Worm (Caenorhabditis elegans): ENCODE data around the gene trim-21.

Gene trim-21

DNA sequence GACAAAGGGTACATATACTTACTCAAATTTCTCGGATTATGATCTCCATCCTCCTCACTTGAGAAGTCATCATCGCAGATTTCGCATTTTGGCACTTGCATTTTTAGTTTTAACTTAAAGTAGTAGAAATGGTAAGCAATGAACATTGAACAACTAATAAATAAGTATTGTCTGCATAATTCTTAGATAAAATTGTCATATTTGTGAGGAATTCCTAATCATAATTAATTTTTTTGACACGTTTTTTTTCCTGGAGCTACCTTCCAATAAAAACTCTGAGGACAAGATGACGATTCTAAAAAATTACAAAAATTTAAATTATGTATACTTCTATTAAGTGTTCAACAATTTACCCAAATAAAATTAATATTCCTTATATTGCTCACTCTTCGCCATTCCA lies at the start of gene trim-21, which contains the start of gene B0281.1:
trim-21 (minus strand) TSS at position 101 of the 400 bp plus-strand sequence.
B0281.1 (plus strand) TSS at position 321 of the 400 bp plus-strand sequence.
- TF ChIP-seq cog-1 (tag; optimal IDR thresholded peaks at IDR 0.05) (no peak), med-1 (GFP tag; optimal IDR thresholded peaks at IDR 0.05; ENCODE audit: insufficient read depth) (no peak), tab-1 (GFP tag; IDR thresholded peaks at IDR 0.05) (no peak), ztf-23 (GFP tag; IDR thresholded peaks at IDR 0.05) (no peak), ref-1 (GFP tag; conservative IDR thresholded peaks at IDR 0.05) (no peak), ztf-29 (GFP tag; IDR thresholded peaks at IDR 0.05) (no peak), klf-2 (GFP tag; conservative IDR thresholded peaks at IDR 0.05) (no peak), T22C8.4 (GFP tag; IDR thresholded peaks at IDR 0.05) (no peak), flt-1 (GFP tag; IDR thresholded peaks at IDR 0.05) (no peak)

DNA sequence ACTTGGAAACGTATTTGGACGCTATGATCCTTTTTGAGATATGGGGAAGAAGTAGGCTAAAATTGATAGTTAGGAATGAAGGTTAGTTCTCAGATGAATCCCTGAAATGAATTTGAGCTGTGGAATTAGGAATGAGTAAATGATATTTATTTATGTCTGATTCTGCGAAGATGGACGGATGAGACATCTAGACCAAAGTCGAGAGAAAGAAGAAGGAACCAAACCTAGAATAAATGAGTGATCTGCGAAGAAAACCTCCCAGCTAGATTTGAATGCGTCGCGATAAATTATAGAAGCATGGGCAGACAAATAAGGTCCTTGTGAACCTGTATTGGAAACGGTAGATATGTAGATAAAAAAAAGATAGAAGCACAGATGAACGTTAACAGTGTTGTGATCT lies 47.3 kb upstream of the trim-21 start, which contains the start of gene F43C11.16:
F43C11.16 (minus strand) TSS at position 101 of the 400 bp plus-strand sequence.
- TF ChIP-seq flt-1 (GFP tag; IDR thresholded peaks at IDR 0.05) (no peak), ztf-23 (GFP tag; IDR thresholded peaks at IDR 0.05) (no peak), T22C8.4 (GFP tag; IDR thresholded peaks at IDR 0.05) (no peak), cog-1 (tag; optimal IDR thresholded peaks at IDR 0.05) (no peak), tab-1 (GFP tag; IDR thresholded peaks at IDR 0.05) (no peak), klf-2 (GFP tag; conservative IDR thresholded peaks at IDR 0.05) (no peak), ref-1 (GFP tag; conservative IDR thresholded peaks at IDR 0.05) (no peak), ztf-29 (GFP tag; IDR thresholded peaks at IDR 0.05) (no peak), med-1 (GFP tag; optimal IDR thresholded peaks at IDR 0.05; ENCODE audit: insufficient read depth) (no peak)

DNA sequence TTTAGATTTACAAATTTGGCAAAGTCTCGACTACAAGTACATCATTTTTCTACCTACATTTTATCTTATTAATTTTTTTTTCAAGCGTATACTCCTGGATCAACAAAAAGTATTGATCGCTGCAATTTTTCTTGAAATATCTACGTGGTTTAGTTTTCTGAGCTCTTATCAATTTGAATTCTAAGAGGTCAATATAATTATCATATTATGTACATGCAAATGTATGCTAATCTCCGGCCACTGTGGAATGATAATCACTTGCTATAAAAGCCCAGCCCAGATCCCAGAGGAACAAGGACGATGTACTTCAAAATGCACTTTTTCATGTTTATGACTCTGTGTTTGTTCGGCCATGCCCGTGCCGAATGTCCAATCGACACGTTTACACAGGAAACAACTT lies 44.1 kb upstream of the trim-21 start, which contains the start of gene F43C11.1:
F43C11.1 (plus strand) TSS at position 301 of the 400 bp plus-strand sequence.
- TF ChIP-seq tab-1 (GFP tag; IDR thresholded peaks at IDR 0.05) (no peak), flt-1 (GFP tag; IDR thresholded peaks at IDR 0.05) (no peak), cog-1 (tag; optimal IDR thresholded peaks at IDR 0.05) (no peak), ztf-23 (GFP tag; IDR thresholded peaks at IDR 0.05) (no peak), T22C8.4 (GFP tag; IDR thresholded peaks at IDR 0.05) (no peak), klf-2 (GFP tag; conservative IDR thresholded peaks at IDR 0.05) (no peak), med-1 (GFP tag; optimal IDR thresholded peaks at IDR 0.05; ENCODE audit: insufficient read depth) (no peak)

DNA sequence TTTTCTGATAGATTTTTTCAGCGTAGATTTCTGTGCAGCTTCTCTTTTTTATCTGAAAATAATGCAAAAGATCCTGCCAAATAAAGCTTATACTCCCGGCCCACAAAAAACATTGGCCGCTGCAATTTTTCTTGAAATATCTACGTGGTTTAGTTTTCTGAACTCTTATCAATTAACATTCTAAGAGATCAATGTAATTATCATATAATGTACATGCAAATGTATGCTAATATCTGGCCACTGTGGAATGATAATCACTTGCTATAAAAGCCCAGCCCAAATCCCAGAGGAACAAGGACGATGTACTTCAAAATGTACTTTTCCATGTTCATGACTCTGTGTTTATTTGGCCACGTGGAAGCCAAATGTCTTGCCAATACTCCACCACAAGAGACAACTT lies 41.8 kb upstream of the trim-21 start, which contains the start of gene F43C11.2:
F43C11.2 (plus strand) TSS at position 301 of the 400 bp plus-strand sequence.
- no peak for TF ChIP-seq tab-1 (GFP tag; IDR thresholded peaks at IDR 0.05)
- TF ChIP-seq ref-1 (GFP tag; conservative IDR thresholded peaks at IDR 0.05) = no peak
- TF ChIP-seq ztf-29 (GFP tag; IDR thresholded peaks at IDR 0.05) = no peak
- no peak for TF ChIP-seq flt-1 (GFP tag; IDR thresholded peaks at IDR 0.05)
- TF ChIP-seq klf-2 (GFP tag; conservative IDR thresholded peaks at IDR 0.05) = no peak
- no peak for TF ChIP-seq cog-1 (tag; optimal IDR thresholded peaks at IDR 0.05)
- TF ChIP-seq med-1 (GFP tag; optimal IDR thresholded peaks at IDR 0.05; ENCODE audit: insufficient read depth) = no peak
- TF ChIP-seq ztf-23 (GFP tag; IDR thresholded peaks at IDR 0.05) = no peak
- no peak for TF ChIP-seq T22C8.4 (GFP tag; IDR thresholded peaks at IDR 0.05)

DNA sequence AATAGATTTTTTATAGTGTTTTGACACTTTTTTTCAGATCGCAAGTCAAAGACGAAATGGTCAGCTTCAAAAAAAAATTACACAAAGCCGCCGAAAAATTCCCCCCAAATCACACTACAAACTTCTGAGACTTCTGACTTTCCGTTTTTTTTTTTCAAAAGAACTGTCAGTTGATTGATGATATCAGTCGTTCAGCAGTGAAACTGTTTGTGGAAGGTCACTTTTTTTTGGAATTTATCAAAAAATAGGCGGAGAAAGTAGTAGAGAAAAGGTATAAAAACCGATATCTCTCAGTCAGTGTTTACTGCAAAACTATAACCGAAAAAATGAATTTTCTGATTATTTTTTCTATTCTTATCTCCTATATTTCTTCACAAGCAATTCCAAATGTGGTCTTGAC lies 40.4 kb upstream of the trim-21 start, which contains the start of gene F43C11.3:
F43C11.3 (plus strand) TSS at position 301 of the 400 bp plus-strand sequence.
- TF ChIP-seq flt-1 (GFP tag; IDR thresholded peaks at IDR 0.05) = no peak
- TF ChIP-seq ztf-23 (GFP tag; IDR thresholded peaks at IDR 0.05) = no peak
- no peak for TF ChIP-seq klf-2 (GFP tag; conservative IDR thresholded peaks at IDR 0.05)
- no peak for TF ChIP-seq T22C8.4 (GFP tag; IDR thresholded peaks at IDR 0.05)
- TF ChIP-seq cog-1 (tag; optimal IDR thresholded peaks at IDR 0.05) = no peak
- no peak for TF ChIP-seq med-1 (GFP tag; optimal IDR thresholded peaks at IDR 0.05; ENCODE audit: insufficient read depth)
- TF ChIP-seq ztf-29 (GFP tag; IDR thresholded peaks at IDR 0.05) = no peak
- no peak for TF ChIP-seq tab-1 (GFP tag; IDR thresholded peaks at IDR 0.05)
- TF ChIP-seq ref-1 (GFP tag; conservative IDR thresholded peaks at IDR 0.05) = no peak

DNA sequence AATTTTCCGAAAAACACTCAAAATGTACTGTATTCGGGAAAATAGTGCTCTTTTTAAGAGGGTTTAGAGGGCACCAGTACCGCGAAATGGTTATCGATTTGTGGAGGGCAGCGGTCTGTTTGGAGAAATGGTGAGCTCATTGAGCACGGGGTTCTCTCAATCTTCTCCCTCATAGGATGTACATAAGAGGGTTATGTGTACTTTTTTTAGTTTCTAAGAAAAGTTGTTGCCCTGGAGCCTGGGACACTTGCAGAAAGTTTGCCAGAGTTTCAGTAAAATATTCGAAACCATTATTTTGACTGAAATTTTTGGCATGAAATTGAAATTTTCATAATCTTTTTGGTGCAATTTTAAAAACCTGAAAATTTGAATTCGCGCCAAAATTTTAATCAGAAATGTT lies 39.9 kb upstream of the trim-21 start, which contains the start of gene F43C11.10:
F43C11.10 (minus strand) TSS at position 101 of the 400 bp plus-strand sequence.
- TF ChIP-seq ztf-23 (GFP tag; IDR thresholded peaks at IDR 0.05) = no peak
- TF ChIP-seq med-1 (GFP tag; optimal IDR thresholded peaks at IDR 0.05; ENCODE audit: insufficient read depth) = no peak
- no peak for TF ChIP-seq T22C8.4 (GFP tag; IDR thresholded peaks at IDR 0.05)
- TF ChIP-seq tab-1 (GFP tag; IDR thresholded peaks at IDR 0.05) = no peak
- TF ChIP-seq flt-1 (GFP tag; IDR thresholded peaks at IDR 0.05) = no peak
- no peak for TF ChIP-seq klf-2 (GFP tag; conservative IDR thresholded peaks at IDR 0.05)
- TF ChIP-seq cog-1 (tag; optimal IDR thresholded peaks at IDR 0.05) = no peak
- no peak for TF ChIP-seq ztf-29 (GFP tag; IDR thresholded peaks at IDR 0.05)
- TF ChIP-seq ref-1 (GFP tag; conservative IDR thresholded peaks at IDR 0.05) = no peak

DNA sequence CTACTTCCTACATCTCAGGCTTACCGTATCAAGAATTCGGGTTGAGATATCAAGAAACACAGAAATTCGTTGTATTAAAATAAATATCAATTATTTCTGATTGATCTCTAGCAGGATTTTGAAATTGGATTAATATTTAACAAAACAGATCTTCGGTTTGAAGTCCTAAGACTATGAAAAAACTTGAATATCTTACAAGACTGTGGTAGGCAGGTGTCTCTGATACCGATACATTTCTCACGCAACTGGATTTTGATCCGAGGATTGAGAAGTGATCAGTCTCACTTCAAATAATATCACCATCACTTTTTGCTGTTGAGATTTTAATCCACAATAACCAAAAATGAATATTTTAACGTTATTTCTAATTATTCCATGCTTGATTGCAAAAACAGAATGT lies 34.0 kb upstream of the trim-21 start, which contains the start of gene F43C11.4:
F43C11.4 (plus strand) TSS at position 301 of the 400 bp plus-strand sequence.
- TF ChIP-seq ref-1 (GFP tag; conservative IDR thresholded peaks at IDR 0.05) (no peak), med-1 (GFP tag; optimal IDR thresholded peaks at IDR 0.05; ENCODE audit: insufficient read depth) (no peak)

DNA sequence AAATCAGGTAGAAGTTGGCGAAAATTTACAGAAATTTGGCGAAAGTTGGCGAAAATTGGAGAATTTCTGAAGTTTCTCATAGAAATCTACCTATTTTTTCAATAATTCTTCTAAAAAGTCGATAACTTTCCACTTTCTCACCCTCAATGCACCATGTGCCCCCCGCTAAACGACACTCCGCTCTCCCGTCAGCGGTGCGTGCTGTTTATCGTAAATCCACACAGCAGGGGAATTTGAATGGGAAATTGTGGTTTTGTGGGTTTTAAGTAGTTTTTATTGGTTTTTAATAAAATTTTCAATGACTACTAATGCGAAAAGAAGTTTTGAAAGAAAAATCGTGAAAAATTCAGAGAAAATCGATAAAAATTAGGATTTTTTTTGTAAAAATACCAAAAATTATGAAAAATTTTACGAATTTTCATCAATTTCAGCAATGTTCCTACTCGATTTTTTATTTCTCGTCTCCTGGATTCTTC lies 29.4 kb upstream of the trim-21 start, which contains the start of gene F43C11.6:
F43C11.6 (plus strand) TSS at position 426 of the 476 bp plus-strand sequence.
- TF ChIP-seq ztf-29 (GFP tag; IDR thresholded peaks at IDR 0.05) (no peak), tab-1 (GFP tag; IDR thresholded peaks at IDR 0.05) (no peak), cog-1 (tag; optimal IDR thresholded peaks at IDR 0.05) (no peak), ref-1 (GFP tag; conservative IDR thresholded peaks at IDR 0.05) (no peak), flt-1 (GFP tag; IDR thresholded peaks at IDR 0.05) (no peak), ztf-23 (GFP tag; IDR thresholded peaks at IDR 0.05) (no peak), klf-2 (GFP tag; conservative IDR thresholded peaks at IDR 0.05) (no peak), T22C8.4 (GFP tag; IDR thresholded peaks at IDR 0.05) (no peak), med-1 (GFP tag; optimal IDR thresholded peaks at IDR 0.05; ENCODE audit: insufficient read depth) (no peak)

DNA sequence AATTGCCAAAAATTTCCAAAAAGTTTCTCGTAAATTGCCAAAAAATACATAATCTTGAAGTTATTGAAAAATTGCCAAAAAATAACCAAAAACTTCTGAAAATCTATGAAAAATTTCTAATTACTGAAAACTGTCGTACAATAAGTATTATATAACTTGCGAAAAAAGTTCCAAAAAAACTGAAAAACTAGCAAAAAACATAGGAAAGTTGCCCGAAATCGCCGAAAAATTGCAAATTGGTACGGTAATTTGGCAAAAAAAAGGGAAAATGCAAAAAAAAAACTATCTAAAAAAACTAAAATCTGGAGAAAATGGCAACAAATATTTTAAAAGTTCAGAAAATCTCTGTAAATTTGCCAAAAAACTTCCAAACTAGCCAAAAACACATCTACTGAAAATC lies 28.9 kb upstream of the trim-21 start, which contains the start of gene enri-1:
enri-1 (minus strand) TSS at position 101 of the 400 bp plus-strand sequence.
- no peak for TF ChIP-seq ztf-23 (GFP tag; IDR thresholded peaks at IDR 0.05)
- TF ChIP-seq tab-1 (GFP tag; IDR thresholded peaks at IDR 0.05) = no peak
- TF ChIP-seq ref-1 (GFP tag; conservative IDR thresholded peaks at IDR 0.05) = no peak
- TF ChIP-seq ztf-29 (GFP tag; IDR thresholded peaks at IDR 0.05) = no peak
- no peak for TF ChIP-seq flt-1 (GFP tag; IDR thresholded peaks at IDR 0.05)
- no peak for TF ChIP-seq klf-2 (GFP tag; conservative IDR thresholded peaks at IDR 0.05)
- no peak for TF ChIP-seq cog-1 (tag; optimal IDR thresholded peaks at IDR 0.05)
- no peak for TF ChIP-seq med-1 (GFP tag; optimal IDR thresholded peaks at IDR 0.05; ENCODE audit: insufficient read depth)
- no peak for TF ChIP-seq T22C8.4 (GFP tag; IDR thresholded peaks at IDR 0.05)
